Worm (Caenorhabditis elegans) whole organism, L3 larva: ENCODE measurements around the gene CC8.2.

Experiments
- elt-1 ChIP-seq: fragments of 150-350 bp; optimal IDR thresholded peaks from 2 replicates; lab custom pipeline; 2014; ENCODE audit warnings: missing biosample characterization, missing genetic modification characterization
- fkh-2 ChIP-seq: fragments of 150-350 bp; optimal IDR thresholded peaks from 2 replicates; lab custom pipeline; 2014; ENCODE audit warnings: missing biosample characterization, missing genetic modification reagents, missing genetic modification characterization
- fos-1 ChIP-seq: fragments of 150-350 bp; optimal IDR thresholded peaks from 2 replicates; lab custom pipeline; 2014; ENCODE audit warnings: missing biosample characterization, missing genetic modification characterization
- mdl-1 ChIP-seq: fragments of 150-350 bp; optimal IDR thresholded peaks from 2 replicates; lab custom pipeline; 2014; ENCODE audit warnings: missing biosample characterization, missing genetic modification characterization
- zag-1 ChIP-seq: fragments of 150-350 bp; optimal IDR thresholded peaks from 2 replicates; lab custom pipeline; 2014; ENCODE audit warnings: missing biosample characterization, missing genetic modification characterization

- TF ChIP-seq elt-1 (tag; lab: Kevin White, UChicago) (no peak), mdl-1 (no peak), fkh-2 (no peak), zag-1 (tag; lab: Kevin White, UChicago) (no peak), fos-1 (tag; lab: Kevin White, UChicago) (no peak)
These were observed 50.0 kb downstream of the CC8.2 start, which contains the start of gene Y37E11B.5 for ce11 chrIV:3598452-3598851.
